Fruit fly (Drosophila melanogaster) whole organism, embryonic: ENCODE results near the gene CG44142.

Experiments used
- CG10209 ChIP-seq: fragments of 200-800 bp; sonication (Bioruptor generic); optimal IDR thresholded peaks from 3 replicates; lab custom pipeline; 2017; ENCODE audit warnings: missing biosample characterization, mild to moderate bottlenecking, missing genetic modification characterization, missing genetic modification reagents
- CG10366 ChIP-seq: fragments of 200-800 bp; sonication (Bioruptor generic); IDR thresholded peaks from 2 replicates; pipeline ENCODE4 v1.3.6; 2022; ENCODE audit warnings: missing biosample characterization, missing genetic modification characterization
- CG1233 ChIP-seq: fragments of 200-800 bp; sonication (Bioruptor generic); optimal IDR thresholded peaks from 4 replicates; lab custom pipeline; 2018; ENCODE audit warnings: missing biosample characterization, mild to moderate bottlenecking, missing genetic modification characterization
- CG16815 ChIP-seq: fragments of 200-800 bp; sonication (Bioruptor generic); optimal IDR thresholded peaks from 3 replicates; lab custom pipeline; 2017; ENCODE audit warnings: missing biosample characterization, mild to moderate bottlenecking, missing genetic modification characterization
- CG17568 ChIP-seq: fragments of 200-800 bp; sonication (Bioruptor generic); optimal IDR thresholded peaks from 2 replicates; lab custom pipeline; 2018; ENCODE audit warnings: missing biosample characterization, mild to moderate bottlenecking, missing genetic modification characterization, moderate library complexity
- CG17802 ChIP-seq: fragments of 200-800 bp; sonication (Bioruptor generic); optimal IDR thresholded peaks from 2 replicates; lab custom pipeline; 2018; ENCODE audit warnings: missing biosample characterization, mild to moderate bottlenecking, missing genetic modification characterization, moderate library complexity
- CG31388 ChIP-seq: fragments of 200-800 bp; sonication (Bioruptor generic); optimal IDR thresholded peaks from 2 replicates; lab custom pipeline; 2016; ENCODE audit warnings: missing biosample characterization, missing genetic modification characterization
- CG33213 ChIP-seq: fragments of 200-800 bp; sonication (Bioruptor generic); optimal IDR thresholded peaks from 3 replicates; lab custom pipeline; 2016; ENCODE audit warnings: missing biosample characterization, missing genetic modification characterization
- CG6765 ChIP-seq: fragments of 200-800 bp; sonication (Bioruptor generic); optimal IDR thresholded peaks from 3 replicates; lab custom pipeline; 2017; ENCODE audit warnings: missing biosample characterization, mild to moderate bottlenecking, missing genetic modification characterization
- CG7357 ChIP-seq: fragments of 200-800 bp; sonication (Bioruptor generic); IDR thresholded peaks from 3 replicates; pipeline ENCODE4 v1.3.6; 2022; ENCODE audit warnings: missing biosample characterization, missing genetic modification characterization
- CG7372 ChIP-seq: fragments of 200-800 bp; sonication (Bioruptor generic); IDR thresholded peaks from 2 replicates; pipeline ENCODE4 v1.3.6; 2022; ENCODE audit warnings: missing biosample characterization, missing genetic modification characterization
- CG8089 ChIP-seq: fragments of 200-800 bp; sonication (Bioruptor generic); optimal IDR thresholded peaks from 3 replicates; lab custom pipeline; 2016; ENCODE audit warnings: missing biosample characterization, missing genetic modification characterization
- CG8388 ChIP-seq: fragments of 200-800 bp; sonication (Bioruptor generic); optimal IDR thresholded peaks from 2 replicates; lab custom pipeline; 2019; ENCODE audit warnings: missing biosample characterization, mild to moderate bottlenecking, missing genetic modification characterization, moderate library complexity
- D ChIP-seq, 2 experiments: fragments of 200-800 bp in 1 of 2; fragments of >200 bp in 1 of 2; sonication (Bioruptor generic) in 1 of 2; optimal IDR thresholded peaks; 2 replicates in 1 of 2; 3 replicates in 1 of 2; lab custom pipeline; 2017; ENCODE audit warnings: mild to moderate bottlenecking in 1 of 2, missing biosample characterization in 1 of 2, missing genetic modification characterization in 1 of 2, missing genetic modification reagents in 1 of 2
- Doc2 ChIP-seq: fragments of 200-800 bp; sonication (Bioruptor generic); IDR thresholded peaks from 2 replicates; pipeline ENCODE4 v1.3.6; 2022; ENCODE audit warnings: missing biosample characterization, missing genetic modification characterization
- MTF-1 ChIP-seq: fragments of 200-800 bp; sonication (Bioruptor generic); optimal IDR thresholded peaks from 2 replicates; lab custom pipeline; 2018; ENCODE audit warnings: missing biosample characterization, mild to moderate bottlenecking, missing genetic modification characterization, borderline replicate concordance
- NC2β ChIP-seq: fragments of 200-800 bp; sonication (Bioruptor generic); optimal IDR thresholded peaks from 2 replicates; lab custom pipeline; 2016; ENCODE audit warnings: missing biosample characterization, missing genetic modification characterization
- Ptx1 ChIP-seq: fragments of 200-800 bp; sonication (Bioruptor generic); IDR thresholded peaks from 2 replicates; pipeline ENCODE4 v1.3.6; 2022; ENCODE audit warnings: missing biosample characterization, missing genetic modification characterization
- Rx ChIP-seq: fragments of 200-800 bp; sonication (Bioruptor generic); IDR thresholded peaks from 2 replicates; pipeline ENCODE4 v1.3.6; 2022; ENCODE audit warnings: missing biosample characterization, missing genetic modification characterization
- Stat92E ChIP-seq, 3 experiments: fragments of >200 bp in 2 of 3; fragments of 200-800 bp in 1 of 3; sonication (Bioruptor generic) in 1 of 3; optimal IDR thresholded peaks; 2 replicates each; lab custom pipeline; 2017 to 2019; ENCODE audit warnings: missing biosample characterization in 3 of 3, missing genetic modification characterization in 3 of 3, mild to moderate bottlenecking in 1 of 3, moderate library complexity in 1 of 3
- ci ChIP-seq: fragments of 200-800 bp; sonication (Bioruptor generic); IDR thresholded peaks from 3 replicates; pipeline ENCODE4 v1.3.6; 2022; ENCODE audit warnings: missing biosample characterization, missing genetic modification characterization
- crol ChIP-seq: fragments of 200-800 bp; sonication (Bioruptor generic); IDR thresholded peaks from 2 replicates; pipeline ENCODE4 v1.3.6; 2022; ENCODE audit warnings: missing biosample characterization, missing genetic modification characterization
- dpn ChIP-seq, 2 experiments: fragments of 200-800 bp; sonication (Bioruptor generic); optimal IDR thresholded peaks; 3 replicates each; lab custom pipeline; 2016; ENCODE audit warnings: missing biosample characterization in 2 of 2, missing genetic modification characterization in 2 of 2
- dysf ChIP-seq: fragments of 200-800 bp; sonication (Bioruptor generic); IDR thresholded peaks from 3 replicates; pipeline ENCODE4 v1.3.6; 2022; ENCODE audit warnings: missing biosample characterization, missing genetic modification characterization
- ewg ChIP-seq: fragments of 200-800 bp; sonication (Bioruptor generic); optimal IDR thresholded peaks from 3 replicates; lab custom pipeline; 2017; ENCODE audit warnings: mild to moderate bottlenecking, missing biosample characterization, missing genetic modification reagents, missing genetic modification characterization
- grn ChIP-seq: fragments of 200-800 bp; sonication (Bioruptor generic); optimal IDR thresholded peaks from 3 replicates; lab custom pipeline; 2017; ENCODE audit warnings: missing biosample characterization, missing genetic modification characterization
- hkb ChIP-seq, 2 experiments: fragments of 200-800 bp in 1 of 2; fragments of >200 bp in 1 of 2; sonication (Bioruptor generic) in 1 of 2; IDR thresholded peaks in 1 of 2; optimal IDR thresholded peaks in 1 of 2; 2 replicates each; pipeline versions ENCODE4 v1.3.6 to Lab custom; 2017 to 2022; ENCODE audit warnings: missing biosample characterization in 1 of 2, missing genetic modification characterization in 1 of 2
- kay ChIP-seq: fragments of 200-800 bp; sonication (Bioruptor generic); optimal IDR thresholded peaks from 2 replicates; lab custom pipeline; 2016; ENCODE audit warnings: missing biosample characterization, missing genetic modification characterization
- ken ChIP-seq: fragments of 200-800 bp; sonication (Bioruptor generic); IDR thresholded peaks from 3 replicates; pipeline ENCODE4 v1.3.6; 2022; ENCODE audit warnings: missing biosample characterization, missing genetic modification characterization
- knrl ChIP-seq: fragments of 200-800 bp; sonication (Bioruptor generic); IDR thresholded peaks from 3 replicates; pipeline ENCODE4 v1.3.6; 2022; ENCODE audit warnings: missing biosample characterization, missing genetic modification characterization; ENCODE audit not compliant: partially characterized antibody
- lab ChIP-seq: fragments of 200-800 bp; sonication (Bioruptor generic); optimal IDR thresholded peaks from 3 replicates; lab custom pipeline; 2017; ENCODE audit warnings: missing biosample characterization, missing genetic modification characterization, mild to moderate bottlenecking, moderate library complexity, missing genetic modification reagents
- oc ChIP-seq: fragments of 200-800 bp; sonication (Bioruptor generic); optimal IDR thresholded peaks from 2 replicates; lab custom pipeline; 2018; ENCODE audit warnings: missing biosample characterization, mild to moderate bottlenecking, missing genetic modification characterization, moderate library complexity
- org-1 ChIP-seq: fragments of 200-800 bp; sonication (Bioruptor generic); optimal IDR thresholded peaks from 2 replicates; lab custom pipeline; 2017; ENCODE audit warnings: missing biosample characterization, missing genetic modification characterization
- otp ChIP-seq: fragments of 200-800 bp; sonication (Bioruptor generic); IDR thresholded peaks from 3 replicates; pipeline ENCODE4, ENCODE4 v1.3.6; 2022; ENCODE audit warnings: missing biosample characterization, missing genetic modification characterization
- pfk ChIP-seq: fragments of 200-800 bp; sonication (Bioruptor generic); optimal IDR thresholded peaks from 2 replicates; lab custom pipeline; 2018; ENCODE audit warnings: missing biosample characterization, mild to moderate bottlenecking, missing genetic modification characterization, moderate library complexity
- row ChIP-seq: fragments of 200-800 bp; sonication (Bioruptor generic); IDR thresholded peaks from 3 replicates; pipeline ENCODE4 v1.3.6; 2022; ENCODE audit warnings: missing biosample characterization, missing genetic modification characterization
- sens ChIP-seq: fragments of 200-800 bp; sonication (Bioruptor generic); peaks from one replicate; lab custom pipeline; 2016; ENCODE audit warnings: missing biosample characterization, missing genetic modification characterization
- sisA ChIP-seq: fragments of 200-800 bp; sonication (Bioruptor generic); IDR thresholded peaks from 2 replicates; pipeline ENCODE4 v1.3.6; 2022; ENCODE audit warnings: missing biosample characterization, missing genetic modification characterization
- slbo ChIP-seq: fragments of 200-800 bp; sonication (Bioruptor generic); IDR thresholded peaks from 2 replicates; pipeline ENCODE4 v1.3.6; 2022; ENCODE audit warnings: missing biosample characterization, missing genetic modification characterization
- tin ChIP-seq: fragments of 200-800 bp; sonication (Bioruptor generic); optimal IDR thresholded peaks from 3 replicates; lab custom pipeline; 2016; ENCODE audit warnings: missing biosample characterization, missing genetic modification characterization
- tna ChIP-seq: fragments of 200-800 bp; sonication (Bioruptor generic); IDR thresholded peaks from 2 replicates; pipeline ENCODE4 v1.3.6; 2022; ENCODE audit warnings: missing biosample characterization, missing genetic modification characterization; ENCODE audit not compliant: partially characterized antibody
- unpg ChIP-seq: fragments of 200-800 bp; sonication (Bioruptor generic); optimal IDR thresholded peaks from 3 replicates; lab custom pipeline; 2018; ENCODE audit warnings: missing biosample characterization, mild to moderate bottlenecking, missing genetic modification characterization, moderate library complexity
- vvl ChIP-seq: fragments of 200-800 bp; sonication (Bioruptor generic); IDR thresholded peaks from 2 replicates; pipeline ENCODE4 v1.3.6; 2022; ENCODE audit warnings: missing biosample characterization, missing genetic modification characterization

CG44142 gene

dm6 chr3R:13293148-13293756 lies 19.7 kb downstream of the CG44142 start, which contains the start of gene wntD (continued):
- no peak for TF ChIP-seq pfk (GFP tag; lab: Kevin White, UChicago)
- TF ChIP-seq CG33213 (GFP tag; lab: Kevin White, UChicago), result no peak
- no peak for TF ChIP-seq NC2β
- no peak for TF ChIP-seq CG31388
- TF ChIP-seq oc (tag; lab: Kevin White, UChicago), result no peak
- 0 out of 3 replicates have a peak, but pooled peaks have one; percentile 10 for TF ChIP-seq CG7357 (GFP tag; lab: Robert Waterston, UW)
- TF ChIP-seq D (optimal IDR thresholded peaks at IDR 0.05; lab: Kevin White, UChicago), result peak; percentile 14
- no peak for TF ChIP-seq D (GFP tag; optimal IDR thresholded peaks at IDR 0.05; lab: Kevin White, UChicago)
- TF ChIP-seq, all 482 proteins: peak for 15

dm6 chr3R:13290329-13290728 lies 22.7 kb downstream of the CG44142 start, which contains the start of gene Osi22:
Gene Osi22 (plus strand): TSS chr3R:13290629.
- TF ChIP-seq hkb (optimal IDR thresholded peaks at IDR 0.05; lab: Kevin White, UChicago) (no peak), hkb (GFP tag; IDR thresholded peaks at IDR 0.05; lab: Robert Waterston, UW) (no peak), CG6765 (GFP tag; lab: Kevin White, UChicago) (no peak), Doc2 (GFP tag; lab: Robert Waterston, UW) (0 out of 2 replicates have a peak, but pooled peaks have one; percentile 29)

DNA sequence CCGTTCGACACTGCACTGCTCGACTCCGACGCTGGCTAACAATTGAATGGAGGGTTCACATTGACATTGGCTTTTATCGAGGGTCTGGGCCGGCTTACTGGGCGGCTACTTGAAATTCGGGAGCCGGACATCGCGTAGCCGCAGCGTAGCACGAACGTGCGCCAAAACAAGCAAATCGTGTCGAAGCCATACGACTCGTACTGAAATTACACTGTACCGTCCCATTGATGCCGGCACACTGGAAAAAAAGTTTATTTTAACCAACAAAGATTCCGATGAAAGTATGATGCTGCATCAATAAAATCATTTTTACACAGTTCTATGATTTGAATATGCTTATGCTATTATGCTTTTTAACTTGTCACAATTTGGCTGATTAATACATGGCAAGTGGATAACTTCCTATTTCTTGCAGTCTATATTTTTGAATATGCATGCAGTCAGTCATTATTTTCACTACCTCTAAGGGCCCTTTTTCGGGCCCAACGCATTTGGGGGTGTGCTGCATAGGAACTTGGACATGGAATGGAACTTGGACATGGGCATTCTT lies 24.1 kb downstream of the CG44142 start, which contains the start of gene apn:
apn (minus strand) TSS at position 51 of the 550 bp plus-strand sequence.
- no peak for TF ChIP-seq D (optimal IDR thresholded peaks at IDR 0.05; lab: Kevin White, UChicago)
- TF ChIP-seq D (GFP tag; optimal IDR thresholded peaks at IDR 0.05; lab: Kevin White, UChicago), result no peak
- peak; percentile 50; the same call in 2 of the 3 replicates for TF ChIP-seq ci (GFP tag; lab: Robert Waterston, UW)
- TF ChIP-seq ewg (GFP tag; lab: Kevin White, UChicago), result no peak
- TF ChIP-seq grn, result no peak
- no peak for TF ChIP-seq kay (GFP tag; lab: Kevin White, UChicago)
- peak; percentile 58 for TF ChIP-seq vvl (GFP tag; lab: Robert Waterston, UW)
- TF ChIP-seq CG16815 (GFP tag; lab: Kevin White, UChicago), result no peak
- TF ChIP-seq lab (GFP tag; lab: Kevin White, UChicago), result peak; percentile 23
- TF ChIP-seq Stat92E (GFP tag; optimal IDR thresholded peaks at IDR 0.05; lab: Kevin White, UChicago), result no peak
- TF ChIP-seq CG17568 (GFP tag; lab: Kevin White, UChicago), result no peak
- TF ChIP-seq CG8388 (GFP tag; lab: Kevin White, UChicago), result peak; percentile 37
- no peak for TF ChIP-seq oc (tag; lab: Kevin White, UChicago)
- TF ChIP-seq unpg (GFP tag; lab: Kevin White, UChicago), result peak; percentile 25
- peak; percentile 48 for TF ChIP-seq CG10366 (GFP tag; lab: Robert Waterston, UW)
- 0 out of 2 replicates have a peak, but pooled peaks have one; percentile 3 for TF ChIP-seq slbo (GFP tag; lab: Robert Waterston, UW)
- no peak for TF ChIP-seq CG17802 (tag; lab: Kevin White, UChicago)
- TF ChIP-seq Rx (GFP tag; lab: Robert Waterston, UW), result 0 out of 2 replicates have a peak, but pooled peaks have one; percentile 5
- no peak for TF ChIP-seq CG8089 (GFP tag; lab: Kevin White, UChicago)
- TF ChIP-seq ken (GFP tag; lab: Robert Waterston, UW), result 0 out of 3 replicates have a peak, but pooled peaks have one; percentile 19
- no peak for TF ChIP-seq CG1233 (GFP tag; lab: Kevin White, UChicago)
- TF ChIP-seq otp (GFP tag; lab: Robert Waterston, UW), result no peak
- no peak for TF ChIP-seq tin
- peak; percentile 36; the same call in 1 of the 3 replicates for TF ChIP-seq row (GFP tag; lab: Robert Waterston, UW)
- TF ChIP-seq CG10209 (GFP tag; lab: Kevin White, UChicago), result peak; percentile 11
- no peak for TF ChIP-seq tna (GFP tag; lab: Robert Waterston, UW)
- no peak for TF ChIP-seq knrl
- peak; percentile 37; the same call in 1 of the 2 replicates for TF ChIP-seq sisA (GFP tag; lab: Robert Waterston, UW)
- no peak for TF ChIP-seq hkb (optimal IDR thresholded peaks at IDR 0.05; lab: Kevin White, UChicago)
- TF ChIP-seq hkb (GFP tag; IDR thresholded peaks at IDR 0.05; lab: Robert Waterston, UW), result no peak
- no peak for TF ChIP-seq org-1 (GFP tag; lab: Kevin White, UChicago)
- no peak for TF ChIP-seq MTF-1 (GFP tag; lab: Kevin White, UChicago)
- TF ChIP-seq sens (GFP tag; lab: Kevin White, UChicago), result peak; percentile 83
- TF ChIP-seq dpn (GFP tag; optimal IDR thresholded peaks at IDR 0.05; lab: Kevin White, UChicago), result peak in 1 of 2 experiments; percentile 37
- no peak for TF ChIP-seq crol (GFP tag; lab: Robert Waterston, UW)
- TF ChIP-seq dysf (GFP tag; lab: Robert Waterston, UW), result 0 out of 3 replicates have a peak, but pooled peaks have one; percentile 41
- TF ChIP-seq CG7372 (GFP tag; lab: Robert Waterston, UW), result no peak
- no peak for TF ChIP-seq Ptx1 (GFP tag; lab: Robert Waterston, UW)
